Worm (Caenorhabditis elegans): ENCODE measurements around the gene dsl-2.
"Not testable (repeated sequence)": the region's sequence is repeated elsewhere in the genome, so short reads cannot be mapped to it uniquely, and the experiment has no call there.

The dsl-2 gene

ce11 chrIV:1224781-1225180 is 20.0 kb upstream of the dsl-2 start:
- TF ChIP-seq dao-5 (tag; optimal IDR thresholded peaks at IDR 0.05) = no peak
- TF ChIP-seq W03F9.2 (tag; optimal IDR thresholded peaks at IDR 0.05) = no peak
- no peak for TF ChIP-seq him-1 (tag; optimal IDR thresholded peaks at IDR 0.05)

- TF ChIP-seq dao-5 (tag; optimal IDR thresholded peaks at IDR 0.05) (no peak), him-1 (tag; optimal IDR thresholded peaks at IDR 0.05) (no peak), W03F9.2 (tag; optimal IDR thresholded peaks at IDR 0.05) (no peak)
These were observed 16.4 kb upstream of the dsl-2 start, which contains the start of gene W09G12.10 for ce11 chrIV:1221167-1221566. Gene W09G12.10, minus strand, starts transcription at chrIV:1221287.

- TF ChIP-seq him-1 (tag; optimal IDR thresholded peaks at IDR 0.05) (no peak), W03F9.2 (tag; optimal IDR thresholded peaks at IDR 0.05) (no peak), dao-5 (tag; optimal IDR thresholded peaks at IDR 0.05) (no peak)
These were observed 11.5 kb upstream of the dsl-2 start, which contains the start of gene W09G12.9 for ce11 chrIV:1216290-1216689. Gene W09G12.9, plus strand, starts transcription at chrIV:1216590.

ce11 chrIV:1215536-1215935 is 10.8 kb upstream of the dsl-2 start:
- TF ChIP-seq W03F9.2 (tag; optimal IDR thresholded peaks at IDR 0.05) (no peak), him-1 (tag; optimal IDR thresholded peaks at IDR 0.05) (no peak), dao-5 (tag; optimal IDR thresholded peaks at IDR 0.05) (no peak)

ce11 chrIV:1213192-1213591 is 8.4 kb upstream of the dsl-2 start:
- TF ChIP-seq dao-5 (tag; optimal IDR thresholded peaks at IDR 0.05) (no peak), W03F9.2 (tag; optimal IDR thresholded peaks at IDR 0.05) (no peak), him-1 (tag; optimal IDR thresholded peaks at IDR 0.05) (no peak)

ce11 chrIV:1212357-1212756 is 7.6 kb upstream of the dsl-2 start:
- TF ChIP-seq dao-5 (tag; optimal IDR thresholded peaks at IDR 0.05) = no peak
- no peak for TF ChIP-seq him-1 (tag; optimal IDR thresholded peaks at IDR 0.05)
- TF ChIP-seq W03F9.2 (tag; optimal IDR thresholded peaks at IDR 0.05) = no peak

ce11 chrIV:1211902-1212301 is 7.1 kb upstream of the dsl-2 start:
- no peak for TF ChIP-seq dao-5 (tag; optimal IDR thresholded peaks at IDR 0.05)
- TF ChIP-seq him-1 (tag; optimal IDR thresholded peaks at IDR 0.05) = no peak
- no peak for TF ChIP-seq W03F9.2 (tag; optimal IDR thresholded peaks at IDR 0.05)

- TF ChIP-seq W03F9.2 (tag; optimal IDR thresholded peaks at IDR 0.05) = no peak
- TF ChIP-seq him-1 (tag; optimal IDR thresholded peaks at IDR 0.05) = no peak
- no peak for TF ChIP-seq dao-5 (tag; optimal IDR thresholded peaks at IDR 0.05)
These were observed 5.0 kb upstream of the dsl-2 start for ce11 chrIV:1209813-1210212.

- TF ChIP-seq W03F9.2 (tag; optimal IDR thresholded peaks at IDR 0.05) (no peak), him-1 (tag; optimal IDR thresholded peaks at IDR 0.05) (no peak)
These were observed 4.5 kb upstream of the dsl-2 start for ce11 chrIV:1209320-1209719.

- TF ChIP-seq him-1 (tag; optimal IDR thresholded peaks at IDR 0.05) = no peak
- TF ChIP-seq dao-5 (tag; optimal IDR thresholded peaks at IDR 0.05) = no peak
- no peak for TF ChIP-seq W03F9.2 (tag; optimal IDR thresholded peaks at IDR 0.05)
These were observed 3.2 kb upstream of the dsl-2 start, which contains the start of gene dsl-1 for ce11 chrIV:1207980-1208379. Gene dsl-1, minus strand, starts transcription at chrIV:1208080.

- TF ChIP-seq him-1 (tag; optimal IDR thresholded peaks at IDR 0.05) = no peak
- no peak for TF ChIP-seq dao-5 (tag; optimal IDR thresholded peaks at IDR 0.05)
- TF ChIP-seq W03F9.2 (tag; optimal IDR thresholded peaks at IDR 0.05) = no peak
These were observed 5.3 kb downstream of the dsl-2 start for ce11 chrIV:1199501-1199900.

ce11 chrIV:1192765-1193164 is 12.0 kb downstream of the dsl-2 start, which contains the start of gene spl-3:
Gene spl-3, plus strand, starts transcription at chrIV:1193065.
- TF ChIP-seq him-1 (tag; optimal IDR thresholded peaks at IDR 0.05) (no peak), W03F9.2 (tag; optimal IDR thresholded peaks at IDR 0.05) (no peak), dao-5 (tag; optimal IDR thresholded peaks at IDR 0.05) (no peak)

ce11 chrIV:1187502-1187901 is 17.3 kb downstream of the dsl-2 start, which contains the start of gene mdt-20:
Gene mdt-20, plus strand, starts transcription at chrIV:1187802.
- TF ChIP-seq W03F9.2, dao-5, him-1 (tag; optimal IDR thresholded peaks at IDR 0.05): not testable (repeated sequence)

ce11 chrIV:1182292-1182691 is 22.5 kb downstream of the dsl-2 start, which contains the start of gene rmif-2:
Gene rmif-2, plus strand, starts transcription at chrIV:1182592.
- not testable (repeated sequence) for TF ChIP-seq him-1, W03F9.2, dao-5 (tag; optimal IDR thresholded peaks at IDR 0.05)

ce11 chrIV:1177683-1178082 is 27.1 kb downstream of the dsl-2 start, which contains the start of gene Y104H12D.2:
Gene Y104H12D.2, plus strand, starts transcription at chrIV:1178022.
- TF ChIP-seq him-1 (tag; optimal IDR thresholded peaks at IDR 0.05) (no peak), dao-5 (tag; optimal IDR thresholded peaks at IDR 0.05) (no peak), W03F9.2 (tag; optimal IDR thresholded peaks at IDR 0.05) (no peak)

Data from whole organism, L4/young adult.